Fruit fly (Drosophila melanogaster) whole organism, embryonic: ENCODE results near the gene CG7120.

Experiments
- Antp ChIP-seq: fragments of 200-800 bp; sonication (Bioruptor generic); optimal IDR thresholded peaks from 3 replicates; lab custom pipeline; 2016; ENCODE audit warnings: missing biosample characterization, missing genetic modification characterization
- Blimp-1 ChIP-seq: fragments of 200-800 bp; sonication (Bioruptor generic); optimal IDR thresholded peaks from 3 replicates; lab custom pipeline; 2018; ENCODE audit warnings: missing biosample characterization, missing genetic modification characterization, mild to moderate bottlenecking, moderate library complexity, missing genetic modification reagents
- Bteb2 ChIP-seq: fragments of 200-800 bp; sonication (Bioruptor generic); optimal IDR thresholded peaks from 2 replicates; lab custom pipeline; 2016; ENCODE audit warnings: missing biosample characterization, missing genetic modification characterization
- CG10431 ChIP-seq: fragments of 200-800 bp; sonication (Bioruptor generic); optimal IDR thresholded peaks from 3 replicates; lab custom pipeline; 2018; ENCODE audit warnings: missing biosample characterization, mild to moderate bottlenecking, missing genetic modification characterization
- CG10565 ChIP-seq: fragments of 200-800 bp; sonication (Bioruptor generic); optimal IDR thresholded peaks from 3 replicates; lab custom pipeline; 2016; ENCODE audit warnings: missing biosample characterization, mild to moderate bottlenecking, missing genetic modification characterization
- CG10654 ChIP-seq: fragments of 200-800 bp; sonication (Bioruptor generic); optimal IDR thresholded peaks from 2 replicates; lab custom pipeline; 2016; ENCODE audit warnings: missing biosample characterization, missing genetic modification characterization
- CG12236 ChIP-seq: fragments of 200-800 bp; sonication (Bioruptor generic); optimal IDR thresholded peaks from 2 replicates; lab custom pipeline; 2016; ENCODE audit warnings: missing biosample characterization, missing genetic modification characterization
- CG1233 ChIP-seq: fragments of 200-800 bp; sonication (Bioruptor generic); optimal IDR thresholded peaks from 4 replicates; lab custom pipeline; 2018; ENCODE audit warnings: missing biosample characterization, mild to moderate bottlenecking, missing genetic modification characterization
- CG13123 ChIP-seq: fragments of 200-800 bp; sonication (Bioruptor generic); optimal IDR thresholded peaks from 2 replicates; lab custom pipeline; 2016; ENCODE audit warnings: missing biosample characterization, missing genetic modification characterization
- CG13894 ChIP-seq: fragments of 200-800 bp; sonication (Bioruptor generic); optimal IDR thresholded peaks from 3 replicates; lab custom pipeline; 2018; ENCODE audit warnings: missing biosample characterization, mild to moderate bottlenecking, missing genetic modification characterization, moderate library complexity
- CG14014 ChIP-seq: fragments of 200-800 bp; sonication (Bioruptor generic); IDR thresholded peaks from 2 replicates; pipeline ENCODE4 v1.3.6; 2022; ENCODE audit warnings: missing biosample characterization, missing genetic modification characterization
- CG14441 ChIP-seq: fragments of 200-800 bp; sonication (Bioruptor generic); IDR thresholded peaks from 2 replicates; pipeline ENCODE4 v1.3.6; 2022; ENCODE audit warnings: missing biosample characterization, missing genetic modification characterization
- CG16779 ChIP-seq: fragments of 200-800 bp; sonication (Bioruptor generic); IDR thresholded peaks from 2 replicates; pipeline ENCODE4 v1.3.6; 2022; ENCODE audit warnings: missing biosample characterization, missing genetic modification characterization
- CG16813 ChIP-seq: fragments of 200-800 bp; sonication (Bioruptor generic); IDR thresholded peaks from 3 replicates; pipeline ENCODE4 v1.3.6; 2022; ENCODE audit warnings: missing biosample characterization, missing genetic modification characterization; ENCODE audit not compliant: partially characterized antibody
- CG17328 ChIP-seq: fragments of 200-800 bp; sonication (Bioruptor generic); IDR thresholded peaks from 2 replicates; pipeline ENCODE4 v1.3.6; 2022; ENCODE audit warnings: missing biosample characterization, missing genetic modification characterization
- CG18262 ChIP-seq: fragments of 200-800 bp; optimal IDR thresholded peaks from 3 replicates; lab custom pipeline; 2019; ENCODE audit warnings: missing biosample characterization, mild to moderate bottlenecking, missing genetic modification characterization, moderate library complexity
- CG1832 ChIP-seq: fragments of 200-800 bp; sonication (Bioruptor generic); optimal IDR thresholded peaks from 2 replicates; lab custom pipeline; 2017; ENCODE audit warnings: missing biosample characterization, mild to moderate bottlenecking, missing genetic modification characterization, inconsistent platforms
- CG30020 ChIP-seq: fragments of 200-800 bp; optimal IDR thresholded peaks from 2 replicates; lab custom pipeline; 2019; ENCODE audit warnings: missing biosample characterization, mild to moderate bottlenecking, missing genetic modification characterization, moderate library complexity
- CG3163 ChIP-seq: fragments of 200-800 bp; sonication (Bioruptor generic); optimal IDR thresholded peaks from 3 replicates; lab custom pipeline; 2016; ENCODE audit warnings: missing biosample characterization, missing genetic modification characterization
- CG32532 ChIP-seq: fragments of 200-800 bp; sonication (Bioruptor generic); IDR thresholded peaks from 2 replicates; pipeline ENCODE4 v1.3.6; 2022; ENCODE audit warnings: missing biosample characterization, missing genetic modification characterization
- CG42726 ChIP-seq: fragments of 200-800 bp; sonication (Bioruptor generic); IDR thresholded peaks from 2 replicates; pipeline ENCODE4 v1.3.6; 2022; ENCODE audit warnings: missing biosample characterization, missing genetic modification characterization; ENCODE audit not compliant: partially characterized antibody
- CG5245 ChIP-seq: fragments of 200-800 bp; sonication (Bioruptor generic); optimal IDR thresholded peaks from 3 replicates; lab custom pipeline; 2016; ENCODE audit warnings: missing biosample characterization, missing genetic modification characterization
- CG6254 ChIP-seq: fragments of 200-800 bp; sonication (Bioruptor generic); optimal IDR thresholded peaks from 3 replicates; lab custom pipeline; 2017; ENCODE audit warnings: mild to moderate bottlenecking, missing biosample characterization, missing genetic modification reagents, missing genetic modification characterization
- CG6791 ChIP-seq: fragments of 200-800 bp; sonication (Bioruptor generic); IDR thresholded peaks from 3 replicates; pipeline ENCODE4 v1.3.6; 2022; ENCODE audit warnings: missing biosample characterization, missing genetic modification characterization; ENCODE audit not compliant: partially characterized antibody
- CG9437 ChIP-seq: fragments of 200-800 bp; sonication (Bioruptor generic); optimal IDR thresholded peaks from 2 replicates; lab custom pipeline; 2018; ENCODE audit warnings: missing biosample characterization, mild to moderate bottlenecking, missing genetic modification characterization
- CoRest ChIP-seq: fragments of 200-800 bp; sonication (Bioruptor generic); optimal IDR thresholded peaks from 3 replicates; lab custom pipeline; 2018; ENCODE audit warnings: missing biosample characterization, mild to moderate bottlenecking, missing genetic modification characterization, moderate library complexity
- Doc3 ChIP-seq: fragments of 200-800 bp; sonication (Bioruptor generic); IDR thresholded peaks from 3 replicates; pipeline ENCODE4 v1.3.6; 2022; ENCODE audit warnings: missing biosample characterization, missing genetic modification characterization; ENCODE audit not compliant: partially characterized antibody
- HLH54F ChIP-seq: fragments of 200-800 bp; sonication (Bioruptor generic); optimal IDR thresholded peaks from 3 replicates; lab custom pipeline; 2016; ENCODE audit warnings: missing biosample characterization, missing genetic modification characterization
- Lhr ChIP-seq: fragments of 200-800 bp; sonication (Bioruptor generic); optimal IDR thresholded peaks from 3 replicates; lab custom pipeline; 2017; ENCODE audit warnings: mild to moderate bottlenecking, missing biosample characterization, missing genetic modification reagents, missing genetic modification characterization
- Nf-YB ChIP-seq: fragments of 200-800 bp; sonication (Bioruptor generic); optimal IDR thresholded peaks from 3 replicates; lab custom pipeline; 2019; ENCODE audit warnings: missing biosample characterization, mild to moderate bottlenecking, missing genetic modification characterization, moderate library complexity
- Side ChIP-seq: fragments of 200-800 bp; sonication (Bioruptor generic); optimal IDR thresholded peaks from 2 replicates; lab custom pipeline; 2016; ENCODE audit warnings: missing biosample characterization, missing genetic modification characterization
- Vsx1 ChIP-seq: fragments of 200-800 bp; sonication (Bioruptor generic); optimal IDR thresholded peaks from 2 replicates; lab custom pipeline; 2017; ENCODE audit warnings: missing biosample characterization, mild to moderate bottlenecking, missing genetic modification characterization, missing genetic modification reagents
- ara ChIP-seq: fragments of 200-800 bp; sonication (Bioruptor generic); IDR thresholded peaks from 2 replicates; pipeline ENCODE4 v1.3.6; 2022; ENCODE audit warnings: missing biosample characterization, missing genetic modification characterization
- btn ChIP-seq: fragments of 200-800 bp; sonication (Bioruptor generic); optimal IDR thresholded peaks from 2 replicates; lab custom pipeline; 2016; ENCODE audit warnings: missing biosample characterization, missing genetic modification characterization
- cas ChIP-seq: fragments of 200-800 bp; sonication (Bioruptor generic); IDR thresholded peaks from 2 replicates; pipeline ENCODE4 v1.3.6; 2022; ENCODE audit warnings: missing biosample characterization, missing genetic modification characterization
- chinmo ChIP-seq: fragments of 200-800 bp; sonication (Bioruptor generic); IDR thresholded peaks from 4 replicates; pipeline ENCODE4 v1.3.6; 2022; ENCODE audit warnings: missing biosample characterization, missing genetic modification characterization; ENCODE audit not compliant: partially characterized antibody
- dimm ChIP-seq: fragments of 200-800 bp; sonication (Bioruptor generic); IDR thresholded peaks from 2 replicates; pipeline ENCODE4 v1.3.6; 2022; ENCODE audit warnings: missing biosample characterization, missing genetic modification characterization
- fu2 ChIP-seq: fragments of 200-800 bp; sonication (Bioruptor generic); optimal IDR thresholded peaks from 2 replicates; lab custom pipeline; 2016; ENCODE audit warnings: missing biosample characterization, missing genetic modification characterization
- gfzf ChIP-seq: fragments of 200-800 bp; sonication (Bioruptor generic); optimal IDR thresholded peaks from 2 replicates; lab custom pipeline; 2016; ENCODE audit warnings: missing biosample characterization, mild to moderate bottlenecking, missing genetic modification characterization, moderate library complexity
- gro ChIP-seq: fragments of 200-800 bp; sonication (Bioruptor generic); optimal IDR thresholded peaks from 2 replicates; lab custom pipeline; 2016; ENCODE audit warnings: missing biosample characterization, missing genetic modification characterization
- ham ChIP-seq: fragments of 200-800 bp; sonication (Bioruptor generic); IDR thresholded peaks from 2 replicates; pipeline ENCODE4 v1.3.6; 2022; ENCODE audit warnings: missing biosample characterization, missing genetic modification characterization
- nerfin-2 ChIP-seq: fragments of 200-800 bp; sonication (Bioruptor generic); IDR thresholded peaks from 2 replicates; pipeline ENCODE4 v1.3.6; 2022; ENCODE audit warnings: missing biosample characterization, missing genetic modification characterization; ENCODE audit not compliant: partially characterized antibody
- pan ChIP-seq, 4 experiments: fragments of >200 bp in 3 of 4; fragments of 200-800 bp in 1 of 4; sonication (Bioruptor generic) in 1 of 4; optimal IDR thresholded peaks in 3 of 4; IDR thresholded peaks in 1 of 4; 2 replicates each; pipeline versions ENCODE4 v1.3.6 to Lab custom; 2017 to 2022; ENCODE audit warnings: missing biosample characterization in 2 of 4, missing genetic modification characterization in 2 of 4, mixed read lengths in 1 of 4
- scrt ChIP-seq: fragments of 200-800 bp; sonication (Bioruptor generic); optimal IDR thresholded peaks from 2 replicates; lab custom pipeline; 2018; ENCODE audit warnings: missing biosample characterization, mild to moderate bottlenecking, missing genetic modification characterization, moderate library complexity
- sna ChIP-seq: fragments of 200-800 bp; sonication (Bioruptor generic); IDR thresholded peaks from 2 replicates; pipeline ENCODE4 v1.3.6; 2022; ENCODE audit warnings: missing biosample characterization, missing genetic modification characterization; ENCODE audit not compliant: partially characterized antibody
- twi ChIP-seq: fragments of 200-800 bp; optimal IDR thresholded peaks from 2 replicates; lab custom pipeline; 2019; ENCODE audit warnings: missing biosample characterization, mild to moderate bottlenecking, missing genetic modification characterization, moderate library complexity
- vnd ChIP-seq: fragments of 200-800 bp; sonication (Bioruptor generic); IDR thresholded peaks from 3 replicates; pipeline ENCODE4 v1.3.6; 2022; ENCODE audit warnings: missing biosample characterization, missing genetic modification characterization; ENCODE audit not compliant: partially characterized antibody

CG7120 gene

DNA sequence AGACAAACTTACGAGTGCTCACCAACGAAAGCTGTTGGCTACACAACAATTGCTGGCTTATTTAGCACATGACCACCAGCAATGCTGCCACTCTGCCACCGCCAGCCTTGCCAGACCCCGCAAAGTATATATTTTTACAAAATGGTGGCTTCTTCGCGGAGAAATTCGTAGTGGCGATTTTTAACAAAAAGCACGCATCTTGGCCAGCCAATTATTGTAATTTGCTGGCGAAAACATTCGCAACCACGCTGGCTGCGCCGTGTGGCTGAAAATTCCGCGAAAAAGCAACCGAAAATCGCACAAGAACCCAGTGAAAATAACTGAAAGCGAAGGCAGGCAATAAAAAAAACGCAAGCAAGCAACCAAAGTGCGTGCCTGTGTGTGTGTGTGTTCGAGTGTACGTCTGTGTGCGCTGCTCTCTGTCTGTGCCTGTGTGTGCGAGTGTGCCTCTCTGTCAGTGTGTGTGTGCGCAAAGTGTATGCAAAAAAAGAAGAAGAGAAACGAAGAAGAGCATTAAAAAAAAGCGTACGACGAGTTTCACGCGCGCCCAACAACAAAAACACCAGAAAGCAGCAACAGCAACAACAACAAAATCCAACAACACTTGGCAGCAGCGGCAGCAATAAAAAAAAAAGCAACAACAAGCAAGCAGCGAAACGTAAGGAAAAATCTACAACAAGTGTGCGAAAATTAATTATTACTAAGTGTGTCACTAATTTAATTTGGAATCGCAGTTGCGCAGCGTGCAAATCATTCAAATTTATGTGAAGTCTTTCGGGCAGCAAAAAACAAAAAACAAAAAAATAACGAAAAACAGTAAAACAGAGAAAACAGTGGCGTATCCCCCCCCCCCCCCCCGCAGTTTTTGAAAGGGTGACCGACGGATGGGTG, 54.2 kb downstream of the CG7120 start, which contains the start of gene Gug (continued):
- TF ChIP-seq Doc3 = no peak
- no peak for TF ChIP-seq CG10654 (GFP tag; lab: Kevin White, UChicago)
- no peak for TF ChIP-seq HLH54F (GFP tag; lab: Kevin White, UChicago)
- peak; percentile 20 for TF ChIP-seq CG18262 (tag; lab: Kevin White, UChicago)
- no peak for TF ChIP-seq CoRest
- peak; percentile 38 for TF ChIP-seq Blimp-1 (GFP tag; lab: Kevin White, UChicago)
- no peak for TF ChIP-seq Nf-YB (GFP tag; lab: Kevin White, UChicago)
- peak; percentile 12 for TF ChIP-seq Vsx1 (GFP tag; lab: Kevin White, UChicago)
- TF ChIP-seq CG9437 (GFP tag; lab: Kevin White, UChicago) = no peak
- TF ChIP-seq fu2 (GFP tag; lab: Kevin White, UChicago) = no peak
- TF ChIP-seq scrt (GFP tag; lab: Kevin White, UChicago) = no peak
- peak; percentile 67 for TF ChIP-seq CG3163 (GFP tag; lab: Kevin White, UChicago)
- no peak for TF ChIP-seq pan (optimal IDR thresholded peaks at IDR 0.05; lab: Kevin White, UChicago)
- TF ChIP-seq pan (GFP tag; optimal IDR thresholded peaks at IDR 0.05 in 1 of 2, IDR thresholded peaks at IDR 0.05 in 1 of 2) = no peak
- no peak for TF ChIP-seq Bteb2
- TF ChIP-seq CG5245 (GFP tag; lab: Kevin White, UChicago) = no peak
- no peak for TF ChIP-seq CG14441
- TF ChIP-seq nerfin-2 (GFP tag; lab: Robert Waterston, UW) = no peak
- TF ChIP-seq CG10565 = no peak
- TF ChIP-seq CG16779 (GFP tag; lab: Robert Waterston, UW) = no peak
- TF ChIP-seq twi (tag; lab: Kevin White, UChicago) = no peak
- no peak for TF ChIP-seq CG6254 (GFP tag; lab: Kevin White, UChicago)
- no peak for TF ChIP-seq CG1233 (GFP tag; lab: Kevin White, UChicago)
- TF ChIP-seq CG13894 (tag; lab: Kevin White, UChicago) = peak; percentile 30
- TF ChIP-seq CG6791 = 0 out of 3 replicates have a peak, but pooled peaks have one; percentile 29
- no peak for TF ChIP-seq CG13123 (GFP tag; lab: Kevin White, UChicago)
- no peak for TF ChIP-seq Antp
- TF ChIP-seq gro (GFP tag; lab: Kevin White, UChicago) = no peak
- TF ChIP-seq CG16813 (GFP tag; lab: Robert Waterston, UW) = no peak; the same call in 2 of the 3 replicates
- no peak for TF ChIP-seq Side (GFP tag; lab: Kevin White, UChicago)
- TF ChIP-seq sna (GFP tag; lab: Robert Waterston, UW) = no peak
- no peak for TF ChIP-seq CG30020 (tag; lab: Kevin White, UChicago)
- TF ChIP-seq vnd (GFP tag; lab: Robert Waterston, UW) = no peak
- TF ChIP-seq CG10431 = no peak
- peak; percentile 94; the same call in 3 of the 4 replicates for TF ChIP-seq chinmo
- TF ChIP-seq CG12236 = no peak
- peak; percentile 42 for TF ChIP-seq Lhr
- TF ChIP-seq gfzf (GFP tag; lab: Kevin White, UChicago) = peak; percentile 90
- peak; percentile 11; the same call in 1 of the 2 replicates for TF ChIP-seq CG42726
- TF ChIP-seq ara (GFP tag; lab: Robert Waterston, UW) = 0 out of 2 replicates have a peak, but pooled peaks have one; percentile 40
- TF ChIP-seq CG14014 (GFP tag; lab: Robert Waterston, UW) = no peak
- no peak for TF ChIP-seq dimm (GFP tag; lab: Robert Waterston, UW)
- no peak for TF ChIP-seq CG17328 (GFP tag; lab: Robert Waterston, UW)
- TF ChIP-seq CG1832 (GFP tag; lab: Kevin White, UChicago) = no peak
- no peak for TF ChIP-seq btn
- TF ChIP-seq CG32532 (GFP tag; lab: Robert Waterston, UW) = no peak; the same call in 1 of the 2 replicates
- TF ChIP-seq cas = no peak
- TF ChIP-seq ham = no peak
